Worm (Caenorhabditis elegans): ENCODE data around the gene mttu-1.
"Not testable (repeated sequence)": the region's sequence is repeated elsewhere in the genome, so short reads cannot be mapped to it uniquely, and the experiment has no call there.

DNA sequence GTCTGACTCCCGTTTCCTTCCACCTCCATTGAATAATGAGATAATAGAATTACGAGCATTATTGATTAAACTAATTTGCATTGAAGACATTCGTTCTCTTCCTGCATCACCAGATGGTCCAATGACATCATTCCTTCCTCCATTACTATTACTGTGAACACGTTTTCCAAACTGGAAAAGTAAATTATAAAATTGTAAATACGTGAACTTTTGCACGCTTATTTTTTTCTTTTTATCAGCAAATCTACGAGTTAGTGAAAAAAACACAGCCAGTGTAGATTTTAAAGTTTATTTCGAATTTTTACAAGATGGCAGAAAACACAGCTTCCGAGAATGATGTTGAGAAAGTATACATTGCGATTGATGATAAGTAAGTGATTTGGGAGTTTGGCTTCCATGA is 43.0 kb downstream of the mttu-1 start, which contains the start of gene C05C12.1:
- not testable (repeated sequence) for TF ChIP-seq nhr-77 (tag; optimal IDR thresholded peaks at IDR 0.05); nhr-237 (tag; optimal IDR thresholded peaks at IDR 0.05); snpc-4 (tag; optimal IDR thresholded peaks at IDR 0.05); fos-1 (tag; optimal IDR thresholded peaks at IDR 0.05); unc-62 (GFP tag; optimal IDR thresholded peaks at IDR 0.05); F13H6.1 (tag; optimal IDR thresholded peaks at IDR 0.05); lin-39 (tag; optimal IDR thresholded peaks at IDR 0.05); ama-1 (optimal IDR thresholded peaks at IDR 0.05); nhr-10 (tag; optimal IDR thresholded peaks at IDR 0.05); mbf-1 (tag; optimal IDR thresholded peaks at IDR 0.05); lin-13 (GFP tag; optimal IDR thresholded peaks at IDR 0.05); elt-1 (tag; optimal IDR thresholded peaks at IDR 0.05); ceh-82 (tag; optimal IDR thresholded peaks at IDR 0.05)
